Fruit fly (Drosophila melanogaster): ENCODE measurements around the gene CG6865.

Gene CG6865

dm6 chr3L:18870027-18870426 lies 6.6 kb downstream of the CG6865 start, which contains the start of gene Blos3 (continued):
- no peak for TF ChIP-seq HLH4C (GFP tag; IDR thresholded peaks at IDR 0.05; ENCODE audit: partially characterized antibody)
- peak; percentile 71 for TF ChIP-seq CG2120 (GFP tag; optimal IDR thresholded peaks at IDR 0.05)
- peak; percentile 53 for TF ChIP-seq phol (tag; optimal IDR thresholded peaks at IDR 0.05)
- no peak for TF ChIP-seq fd102C (GFP tag; optimal IDR thresholded peaks at IDR 0.05)
- peak; percentile 62 for TF ChIP-seq CG13624 (GFP tag; optimal IDR thresholded peaks at IDR 0.05)
- peak; percentile 15 for TF ChIP-seq CG13775 (GFP tag; optimal IDR thresholded peaks at IDR 0.05)
- TF ChIP-seq salm (tag; optimal IDR thresholded peaks at IDR 0.05): peak; percentile 6
- TF ChIP-seq CG17802 (tag; optimal IDR thresholded peaks at IDR 0.05): peak; percentile 22
- TF ChIP-seq CG14014 (GFP tag; IDR thresholded peaks at IDR 0.05): 0 out of 2 replicates have a peak, but pooled peaks have one; percentile 10
- no peak for TF ChIP-seq unc-4 (GFP tag; IDR thresholded peaks at IDR 0.05; ENCODE audit: partially characterized antibody)
- TF ChIP-seq Med (GFP tag): peak; percentile 93
- no peak for TF ChIP-seq fru (optimal IDR thresholded peaks at IDR 0.05)
- TF ChIP-seq HmgZ (tag; optimal IDR thresholded peaks at IDR 0.05): no peak
- peak; percentile 1 for TF ChIP-seq CG3995 (GFP tag; optimal IDR thresholded peaks at IDR 0.05)
- TF ChIP-seq CG18599 (GFP tag; optimal IDR thresholded peaks at IDR 0.05): peak; percentile 57
- TF ChIP-seq sima (GFP tag; optimal IDR thresholded peaks at IDR 0.05): peak; percentile 11
- TF ChIP-seq Sry-δ (GFP tag; optimal IDR thresholded peaks at IDR 0.05): peak; percentile 29
- TF ChIP-seq bcd (GFP tag; optimal IDR thresholded peaks at IDR 0.05): peak; percentile 24
- peak; percentile 42; the same call in 1 of the 2 replicates for TF ChIP-seq CG6689 (GFP tag; IDR thresholded peaks at IDR 0.05)
- TF ChIP-seq CG1529 (GFP tag; optimal IDR thresholded peaks at IDR 0.05): peak; percentile 73
- no peak for TF ChIP-seq CG7745 (tag; optimal IDR thresholded peaks at IDR 0.05)
- peak; percentile 37 for TF ChIP-seq CG7556 (GFP tag; optimal IDR thresholded peaks at IDR 0.05)
- TF ChIP-seq usp (GFP tag; optimal IDR thresholded peaks at IDR 0.05): no peak
- peak; percentile 16; the same call in 1 of the 2 replicates for TF ChIP-seq NFAT (GFP tag; IDR thresholded peaks at IDR 0.05)
- TF ChIP-seq prd (optimal IDR thresholded peaks at IDR 0.05): no peak
- peak; percentile 54 for TF ChIP-seq prd (GFP tag; IDR thresholded peaks at IDR 0.05)
- TF ChIP-seq CG9817 (tag; optimal IDR thresholded peaks at IDR 0.05): peak; percentile 52
- TF ChIP-seq CG12219 (GFP tag; optimal IDR thresholded peaks at IDR 0.05): peak; percentile 9
- peak; percentile 50 for TF ChIP-seq tin (GFP tag; optimal IDR thresholded peaks at IDR 0.05)
- TF ChIP-seq crp (GFP tag; optimal IDR thresholded peaks at IDR 0.05): peak in 1 of 2 experiments; percentile 35
- TF ChIP-seq oc (tag; optimal IDR thresholded peaks at IDR 0.05): no peak
- TF ChIP-seq CG5953 (GFP tag; IDR thresholded peaks at IDR 0.05): no peak
- TF ChIP-seq Gug (GFP tag; IDR thresholded peaks at IDR 0.05): peak; percentile 38; the same call in 2 of the 4 replicates
- TF ChIP-seq CG15269 (tag; optimal IDR thresholded peaks at IDR 0.05): no peak
- peak; percentile 15; the same call in 1 of the 2 replicates for TF ChIP-seq al (GFP tag; IDR thresholded peaks at IDR 0.05)
- no peak for TF ChIP-seq H2.0 (GFP tag; IDR thresholded peaks at IDR 0.05)
- peak; percentile 65 for TF ChIP-seq lbe (GFP tag; optimal IDR thresholded peaks at IDR 0.05)
- no peak for TF ChIP-seq Opbp (GFP tag; IDR thresholded peaks at IDR 0.05; ENCODE audit: partially characterized antibody)
- peak; percentile 40 for TF ChIP-seq CG15696 (tag; optimal IDR thresholded peaks at IDR 0.05)
- TF ChIP-seq sisA (GFP tag; IDR thresholded peaks at IDR 0.05): peak; percentile 14; the same call in 1 of the 2 replicates
- peak; percentile 43 to 56 for TF ChIP-seq dpn (GFP tag; optimal IDR thresholded peaks at IDR 0.05)
- TF ChIP-seq wor (GFP tag; IDR thresholded peaks at IDR 0.05): no peak
- TF ChIP-seq MESR4 (GFP tag; optimal IDR thresholded peaks at IDR 0.05): peak; percentile 52
- no peak for TF ChIP-seq hkb (optimal IDR thresholded peaks at IDR 0.05)
- TF ChIP-seq hkb (GFP tag; IDR thresholded peaks at IDR 0.05): 0 out of 2 replicates have a peak, but pooled peaks have one; percentile 34
- peak; percentile 25; the same call in 1 of the 2 replicates for TF ChIP-seq ttk (GFP tag; IDR thresholded peaks at IDR 0.05)
- peak; percentile 83 for TF ChIP-seq gro (GFP tag; optimal IDR thresholded peaks at IDR 0.05)
- TF ChIP-seq Dip3 (GFP tag; optimal IDR thresholded peaks at IDR 0.05): peak; percentile 11
- TF ChIP-seq Dip2 (GFP tag; IDR thresholded peaks at IDR 0.05): no peak
- TF ChIP-seq CG8388 (GFP tag; optimal IDR thresholded peaks at IDR 0.05): no peak
- peak; percentile 11 for TF ChIP-seq MTF-1 (GFP tag; optimal IDR thresholded peaks at IDR 0.05; ENCODE audit: borderline replicate concordance)
